Fruit fly (Drosophila melanogaster) whole organism, prepupa: ENCODE results near the gene CG17221.

Source experiments
- CG3032 ChIP-seq: fragments of 200-800 bp; optimal IDR thresholded peaks from 2 replicates; lab custom pipeline; 2019; ENCODE audit warnings: missing biosample characterization, mild to moderate bottlenecking, missing genetic modification characterization, moderate library complexity
- Hr39 ChIP-seq: fragments of 200-800 bp; sonication (Bioruptor generic); optimal IDR thresholded peaks from 2 replicates; lab custom pipeline; 2016; ENCODE audit warnings: missing biosample characterization, missing genetic modification characterization
- Lpt ChIP-seq: fragments of 200-800 bp; sonication (Bioruptor generic); optimal IDR thresholded peaks from 3 replicates; lab custom pipeline; 2016; ENCODE audit warnings: missing biosample characterization, missing genetic modification characterization
- Sox14 ChIP-seq: fragments of 200-800 bp; sonication (Bioruptor generic); optimal IDR thresholded peaks from 3 replicates; lab custom pipeline; 2016; ENCODE audit warnings: missing biosample characterization, missing genetic modification characterization
- fkh ChIP-seq: fragments of 200-800 bp; sonication (Bioruptor generic); optimal IDR thresholded peaks from 3 replicates; lab custom pipeline; 2017; ENCODE audit warnings: missing biosample characterization, mild to moderate bottlenecking, missing genetic modification characterization, moderate library complexity
- salr ChIP-seq, 2 experiments: fragments of 200-800 bp; sonication (Bioruptor generic); optimal IDR thresholded peaks; 3 replicates each; lab custom pipeline; 2016 to 2018; ENCODE audit warnings: missing biosample characterization in 2 of 2, missing genetic modification characterization in 2 of 2, mild to moderate bottlenecking in 1 of 2

dm6 chr2L:3003399-3003798 is 36.4 kb upstream of the CG17221 start:
- TF ChIP-seq CG3032 (tag; lab: Kevin White, UChicago) (no peak), Hr39 (GFP tag; lab: Kevin White, UChicago) (no peak), fkh (GFP tag; lab: Kevin White, UChicago) (peak; percentile 7), salr (GFP tag; optimal IDR thresholded peaks at IDR 0.05; lab: Kevin White, UChicago) (peak in 1 of 2 experiments; percentile 60), Sox14 (GFP tag; lab: Kevin White, UChicago) (peak; percentile 25), Lpt (GFP tag; lab: Kevin White, UChicago) (peak; percentile 11)
